Fruit fly (Drosophila melanogaster): ENCODE results near the gene pths.

DNA sequence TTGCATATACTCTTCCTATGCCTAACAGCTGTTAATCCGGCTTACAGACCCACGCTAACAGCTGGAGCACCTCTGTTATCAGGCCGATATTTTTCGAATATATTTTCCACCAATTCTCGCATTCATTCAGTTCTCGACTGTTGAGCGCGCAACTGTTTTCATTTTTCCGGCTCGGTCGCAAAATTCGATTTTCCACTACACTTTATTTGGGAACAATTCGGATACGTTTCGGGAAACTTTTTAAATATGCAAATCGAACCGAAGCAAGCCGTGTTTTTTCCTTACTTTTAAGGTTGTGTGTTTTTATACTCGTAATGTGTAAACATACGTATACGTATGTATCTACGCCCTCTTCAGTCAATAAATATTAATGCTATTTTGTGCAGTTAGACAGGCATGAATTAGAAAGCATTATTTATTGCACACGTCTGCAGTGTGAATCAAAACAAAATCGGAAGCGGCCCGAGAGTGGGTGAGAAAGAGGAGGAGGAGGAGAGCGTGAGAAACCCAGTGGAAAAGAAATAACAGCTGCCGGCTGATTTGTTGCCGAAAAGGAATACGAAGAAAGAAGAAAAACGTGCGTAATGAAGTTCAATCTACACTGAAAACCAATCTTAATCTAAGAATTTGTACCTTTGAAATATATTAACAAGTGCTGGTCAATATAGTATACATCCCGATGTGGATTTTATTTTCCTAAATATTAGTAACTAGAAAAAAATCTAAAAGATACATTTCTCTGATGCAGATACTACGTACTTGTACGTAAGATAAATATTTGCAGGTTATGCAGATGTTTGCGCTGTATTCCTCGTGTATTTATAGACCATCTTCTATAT lies 35.2 kb upstream of the pths start:
- TF ChIP-seq CG8119 (GFP tag; IDR thresholded peaks at IDR 0.05) (peak; percentile 58; the same call in 2 of the 3 replicates), Gug (GFP tag; IDR thresholded peaks at IDR 0.05) (0 out of 2 replicates have a peak, but pooled peaks have one; percentile 35), CG8319 (GFP tag; optimal IDR thresholded peaks at IDR 0.05) (no peak), esn (GFP tag; optimal IDR thresholded peaks at IDR 0.05) (peak; percentile 35), CG6792 (GFP tag; optimal IDR thresholded peaks at IDR 0.05) (no peak), fkh (GFP tag; optimal IDR thresholded peaks at IDR 0.05) (no peak), Blimp-1 (GFP tag; optimal IDR thresholded peaks at IDR 0.05) (no peak), lz (GFP tag; optimal IDR thresholded peaks at IDR 0.05) (peak; percentile 47), CG31627 (GFP tag; optimal IDR thresholded peaks at IDR 0.05) (peak; percentile 18), CG16779 (tag; optimal IDR thresholded peaks at IDR 0.05) (no peak), OdsH (GFP tag; optimal IDR thresholded peaks at IDR 0.05) (peak; percentile 42)

Data from whole organism, prepupa.